Fruit fly (Drosophila melanogaster) whole organism, embryonic: ENCODE data around the gene CG1552.
A peak's percentile ranks its signal among the peaks of the same experiment; 100 is the strongest.

Experiments
- ATbp ChIP-seq: fragments of 200-800 bp; sonication (Bioruptor generic); optimal IDR thresholded peaks from 2 replicates; lab custom pipeline; 2017; ENCODE audit warnings: missing biosample characterization, mild to moderate bottlenecking, missing genetic modification characterization, missing genetic modification reagents
- Asciz ChIP-seq: fragments of 200-800 bp; sonication (Bioruptor generic); optimal IDR thresholded peaks from 2 replicates; lab custom pipeline; 2017; ENCODE audit warnings: missing biosample characterization, mild to moderate bottlenecking, missing genetic modification characterization, missing genetic modification reagents
- Atf-2 ChIP-seq: fragments of 200-800 bp; sonication (Bioruptor generic); optimal IDR thresholded peaks from 2 replicates; lab custom pipeline; 2016; ENCODE audit warnings: missing biosample characterization, missing genetic modification characterization
- BEAF-32 ChIP-seq: fragments of 200-800 bp; sonication (Bioruptor generic); optimal IDR thresholded peaks from 3 replicates; lab custom pipeline; 2017; ENCODE audit warnings: missing biosample characterization, missing genetic modification characterization, mild to moderate bottlenecking, moderate library complexity, missing genetic modification reagents
- C15 ChIP-seq: fragments of 200-800 bp; sonication (Bioruptor generic); IDR thresholded peaks from 3 replicates; pipeline ENCODE4 v1.3.6; 2022; ENCODE audit warnings: missing biosample characterization, missing genetic modification characterization
- CG10462 ChIP-seq: fragments of 200-800 bp; sonication (Bioruptor generic); optimal IDR thresholded peaks from 2 replicates; lab custom pipeline; 2016; ENCODE audit warnings: missing biosample characterization, missing genetic modification characterization
- CG10654 ChIP-seq: fragments of 200-800 bp; sonication (Bioruptor generic); optimal IDR thresholded peaks from 2 replicates; lab custom pipeline; 2016; ENCODE audit warnings: missing biosample characterization, missing genetic modification characterization
- CG11398 ChIP-seq: fragments of 200-800 bp; sonication (Bioruptor generic); optimal IDR thresholded peaks from 2 replicates; lab custom pipeline; 2016; ENCODE audit warnings: missing biosample characterization, missing genetic modification characterization
- CG12391 ChIP-seq: fragments of 200-800 bp; sonication (Bioruptor generic); optimal IDR thresholded peaks from 3 replicates; lab custom pipeline; 2018; ENCODE audit warnings: missing biosample characterization, mild to moderate bottlenecking, missing genetic modification characterization, moderate library complexity
- CG12744 ChIP-seq: fragments of 200-800 bp; sonication (Bioruptor generic); optimal IDR thresholded peaks from 2 replicates; lab custom pipeline; 2016; ENCODE audit warnings: missing biosample characterization, missing genetic modification characterization
- CG13287 ChIP-seq: fragments of 200-800 bp; sonication (Bioruptor generic); IDR thresholded peaks from 2 replicates; pipeline ENCODE4 v1.3.6; 2022; ENCODE audit warnings: missing biosample characterization, missing genetic modification characterization; ENCODE audit not compliant: partially characterized antibody
- CG14965 ChIP-seq: fragments of 200-800 bp; sonication (Bioruptor generic); optimal IDR thresholded peaks from 2 replicates; lab custom pipeline; 2016; ENCODE audit warnings: missing biosample characterization, missing genetic modification characterization, borderline replicate concordance
- CG15514 ChIP-seq: fragments of 200-800 bp; sonication (Bioruptor generic); optimal IDR thresholded peaks from 3 replicates; lab custom pipeline; 2017; ENCODE audit warnings: missing biosample characterization, missing genetic modification characterization, mild to moderate bottlenecking, moderate library complexity, missing genetic modification reagents
- CG16863 ChIP-seq: fragments of 200-800 bp; sonication (Bioruptor generic); optimal IDR thresholded peaks from 3 replicates; lab custom pipeline; 2016; ENCODE audit warnings: missing biosample characterization, missing genetic modification characterization
- CG17568 ChIP-seq: fragments of 200-800 bp; sonication (Bioruptor generic); optimal IDR thresholded peaks from 2 replicates; lab custom pipeline; 2018; ENCODE audit warnings: missing biosample characterization, mild to moderate bottlenecking, missing genetic modification characterization, moderate library complexity
- CG18011 ChIP-seq: fragments of 200-800 bp; sonication (Bioruptor generic); optimal IDR thresholded peaks from 2 replicates; lab custom pipeline; 2017; ENCODE audit warnings: missing biosample characterization, missing genetic modification characterization, mild to moderate bottlenecking, moderate library complexity, missing genotype
- CG18599 ChIP-seq: fragments of 200-800 bp; sonication (Bioruptor generic); optimal IDR thresholded peaks from 3 replicates; lab custom pipeline; 2017; ENCODE audit warnings: missing biosample characterization, missing genetic modification characterization, mild to moderate bottlenecking, moderate library complexity, missing genetic modification reagents
- CG30403 ChIP-seq: fragments of 200-800 bp; sonication (Bioruptor generic); optimal IDR thresholded peaks from 3 replicates; lab custom pipeline; 2016; ENCODE audit warnings: missing biosample characterization, missing genetic modification characterization
- CG7372 ChIP-seq: fragments of 200-800 bp; sonication (Bioruptor generic); IDR thresholded peaks from 2 replicates; pipeline ENCODE4 v1.3.6; 2022; ENCODE audit warnings: missing biosample characterization, missing genetic modification characterization
- CG7745 ChIP-seq: fragments of 200-800 bp; sonication (Bioruptor generic); optimal IDR thresholded peaks from 2 replicates; lab custom pipeline; 2018; ENCODE audit warnings: missing biosample characterization, mild to moderate bottlenecking, missing genetic modification characterization, moderate library complexity
- CG8281 ChIP-seq: fragments of 200-800 bp; sonication (Bioruptor generic); optimal IDR thresholded peaks from 2 replicates; lab custom pipeline; 2018; ENCODE audit warnings: missing biosample characterization, mild to moderate bottlenecking, missing genetic modification characterization, moderate library complexity
- Deaf1 ChIP-seq: fragments of 200-800 bp; optimal IDR thresholded peaks from 3 replicates; lab custom pipeline; 2019; ENCODE audit warnings: missing biosample characterization, mild to moderate bottlenecking, missing genetic modification characterization, moderate library complexity
- E2f1 ChIP-seq: fragments of 200-800 bp; sonication (Bioruptor generic); IDR thresholded peaks from 2 replicates; pipeline ENCODE4 v1.3.6; 2022; ENCODE audit warnings: missing biosample characterization, missing genetic modification characterization
- Kr ChIP-seq: fragments of 200-800 bp; sonication (Bioruptor generic); optimal IDR thresholded peaks from 2 replicates; lab custom pipeline; 2017; ENCODE audit warnings: missing biosample characterization, mild to moderate bottlenecking, missing genetic modification characterization
- MBD-R2 ChIP-seq: fragments of 200-800 bp; sonication (Bioruptor generic); IDR thresholded peaks from 2 replicates; pipeline ENCODE4 v1.3.6; 2022; ENCODE audit warnings: missing biosample characterization, missing genetic modification characterization
- Med ChIP-seq: fragments of 200-800 bp; sonication (Bioruptor generic); peaks from one replicate; lab custom pipeline; 2016; ENCODE audit warnings: missing biosample characterization, missing genetic modification characterization, mild to moderate bottlenecking, inconsistent platforms, moderate library complexity
- Meics ChIP-seq: fragments of 200-800 bp; sonication (Bioruptor generic); optimal IDR thresholded peaks from 2 replicates; lab custom pipeline; 2017; ENCODE audit warnings: missing biosample characterization, mild to moderate bottlenecking, missing genetic modification characterization
- Six4 ChIP-seq: fragments of 200-800 bp; sonication (Bioruptor generic); optimal IDR thresholded peaks from 2 replicates; lab custom pipeline; 2016; ENCODE audit warnings: missing biosample characterization, missing genetic modification characterization
- Sry-β ChIP-seq: fragments of 200-800 bp; sonication (Bioruptor generic); optimal IDR thresholded peaks from 2 replicates; lab custom pipeline; 2018; ENCODE audit warnings: missing biosample characterization, mild to moderate bottlenecking, missing genetic modification characterization, moderate library complexity
- TFAM ChIP-seq: fragments of 200-800 bp; sonication (Bioruptor generic); optimal IDR thresholded peaks from 2 replicates; lab custom pipeline; 2017; ENCODE audit warnings: missing biosample characterization, missing genetic modification characterization, inconsistent platforms
- Usf ChIP-seq: fragments of 200-800 bp; sonication (Bioruptor generic); optimal IDR thresholded peaks from 2 replicates; lab custom pipeline; 2017; ENCODE audit warnings: missing genotype, missing biosample characterization, missing genetic modification characterization
- dati ChIP-seq: fragments of 200-800 bp; sonication (Bioruptor generic); IDR thresholded peaks from 2 replicates; pipeline ENCODE4 v1.3.6; 2022; ENCODE audit warnings: missing biosample characterization, missing genetic modification characterization
- eve ChIP-seq, 2 experiments: fragments of >200 bp; optimal IDR thresholded peaks; 2 replicates each; lab custom pipeline; 2017; ENCODE audit warnings: missing biosample characterization in 2 of 2, missing genetic modification characterization in 2 of 2
- fru ChIP-seq: fragments of >200 bp; optimal IDR thresholded peaks from 2 replicates; lab custom pipeline; 2017
- gfzf ChIP-seq: fragments of 200-800 bp; sonication (Bioruptor generic); optimal IDR thresholded peaks from 2 replicates; lab custom pipeline; 2016; ENCODE audit warnings: missing biosample characterization, mild to moderate bottlenecking, missing genetic modification characterization, moderate library complexity
- hb ChIP-seq: fragments of 200-800 bp; sonication (Bioruptor generic); IDR thresholded peaks from 3 replicates; pipeline ENCODE4 v1.3.6; 2022; ENCODE audit warnings: missing biosample characterization, missing genetic modification characterization; ENCODE audit not compliant: partially characterized antibody
- kay ChIP-seq: fragments of 200-800 bp; sonication (Bioruptor generic); optimal IDR thresholded peaks from 2 replicates; lab custom pipeline; 2016; ENCODE audit warnings: missing biosample characterization, missing genetic modification characterization
- lov ChIP-seq, 2 experiments: fragments of 200-800 bp in 1 of 2; fragments of >200 bp in 1 of 2; sonication (Bioruptor generic) in 1 of 2; IDR thresholded peaks in 1 of 2; optimal IDR thresholded peaks in 1 of 2; 2 replicates in 1 of 2; 3 replicates in 1 of 2; pipeline versions ENCODE4 v1.3.6 to Lab custom; 2017 to 2022; ENCODE audit warnings: missing biosample characterization in 1 of 2, missing genetic modification characterization in 1 of 2
- mam ChIP-seq: fragments of 200-800 bp; sonication (Bioruptor generic); optimal IDR thresholded peaks from 3 replicates; lab custom pipeline; 2016; ENCODE audit warnings: missing biosample characterization, missing genetic modification characterization
- pan ChIP-seq, 4 experiments: fragments of >200 bp in 3 of 4; fragments of 200-800 bp in 1 of 4; sonication (Bioruptor generic) in 1 of 4; optimal IDR thresholded peaks in 3 of 4; IDR thresholded peaks in 1 of 4; 2 replicates each; pipeline versions ENCODE4 v1.3.6 to Lab custom; 2017 to 2022; ENCODE audit warnings: missing biosample characterization in 2 of 4, missing genetic modification characterization in 2 of 4, mixed read lengths in 1 of 4
- pho ChIP-seq: fragments of 200-800 bp; sonication (Bioruptor generic); optimal IDR thresholded peaks from 2 replicates; lab custom pipeline; 2016; ENCODE audit warnings: missing biosample characterization, missing genetic modification characterization
- ro ChIP-seq: fragments of 200-800 bp; sonication (Bioruptor generic); IDR thresholded peaks from 2 replicates; pipeline ENCODE4 v1.3.6; 2022; ENCODE audit warnings: missing biosample characterization, missing genetic modification characterization
- sc ChIP-seq, 3 experiments: fragments of >200 bp in 2 of 3; fragments of 200-800 bp in 1 of 3; sonication (Bioruptor generic) in 1 of 3; optimal IDR thresholded peaks; 2 replicates in 2 of 3; 3 replicates in 1 of 3; lab custom pipeline; 2017; ENCODE audit warnings: mild to moderate bottlenecking in 1 of 3, missing biosample characterization in 1 of 3, missing genetic modification characterization in 1 of 3, missing genetic modification reagents in 1 of 3
- sqz ChIP-seq: fragments of 200-800 bp; sonication (Bioruptor generic); optimal IDR thresholded peaks from 3 replicates; lab custom pipeline; 2018; ENCODE audit warnings: missing biosample characterization, mild to moderate bottlenecking, missing genetic modification characterization
- trem ChIP-seq: fragments of 200-800 bp; optimal IDR thresholded peaks from 3 replicates; lab custom pipeline; 2019; ENCODE audit warnings: missing biosample characterization, mild to moderate bottlenecking, missing genetic modification characterization, moderate library complexity
- wor ChIP-seq: fragments of 200-800 bp; sonication (Bioruptor generic); IDR thresholded peaks from 2 replicates; pipeline ENCODE4 v1.3.6; 2022; ENCODE audit warnings: missing biosample characterization, missing genetic modification characterization
- zen ChIP-seq: fragments of 200-800 bp; sonication (Bioruptor generic); optimal IDR thresholded peaks from 3 replicates; lab custom pipeline; 2018; ENCODE audit warnings: missing biosample characterization, mild to moderate bottlenecking, missing genetic modification characterization, moderate library complexity

The CG1552 gene

DNA sequence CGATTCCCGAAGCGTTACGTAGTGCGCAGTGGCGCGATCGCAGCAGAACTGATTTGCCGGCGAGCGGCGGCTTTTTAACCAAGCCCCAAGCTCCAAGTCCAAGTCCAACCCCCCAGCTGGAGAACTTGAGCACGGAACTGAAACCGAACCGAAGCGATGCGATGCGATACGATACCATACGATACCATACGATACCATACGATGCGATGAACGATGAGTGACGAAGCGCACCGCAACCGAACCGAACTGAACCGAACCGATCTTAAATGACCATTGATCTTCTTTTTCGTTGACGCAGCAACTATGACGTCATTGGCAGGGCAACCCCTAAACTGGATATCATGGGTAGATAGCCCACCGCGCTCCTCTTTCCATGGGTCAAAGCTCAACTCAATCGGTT, 32.9 kb upstream of the CG1552 start, which contains the start of gene sev:
Gene sev (minus strand): TSS at position 50 of the 400 bp plus-strand sequence.
- TF ChIP-seq Med (GFP tag; lab: Kevin White, UChicago) (peak; percentile 16), CG13287 (GFP tag; lab: Robert Waterston, UW) (no peak), CG11398 (GFP tag; lab: Kevin White, UChicago) (no peak), TFAM (GFP tag; lab: Kevin White, UChicago) (no peak), eve (GFP tag; optimal IDR thresholded peaks at IDR 0.05; lab: Kevin White, UChicago) (no peak), Kr (GFP tag; lab: Kevin White, UChicago) (no peak), BEAF-32 (peak; percentile 23), Deaf1 (tag; lab: Kevin White, UChicago) (peak; percentile 78), E2f1 (no peak), CG18599 (GFP tag; lab: Kevin White, UChicago) (no peak), CG12391 (tag; lab: Kevin White, UChicago) (no peak), CG10462 (GFP tag; lab: Kevin White, UChicago) (no peak), Usf (no peak), CG15514 (GFP tag; lab: Kevin White, UChicago) (peak; percentile 36), Meics (GFP tag; lab: Kevin White, UChicago) (peak; percentile 75), CG16863 (GFP tag; lab: Kevin White, UChicago) (no peak), sqz (GFP tag; lab: Kevin White, UChicago) (no peak), wor (no peak), C15 (GFP tag; lab: Robert Waterston, UW) (no peak), ro (GFP tag; lab: Robert Waterston, UW) (no peak)

DNA sequence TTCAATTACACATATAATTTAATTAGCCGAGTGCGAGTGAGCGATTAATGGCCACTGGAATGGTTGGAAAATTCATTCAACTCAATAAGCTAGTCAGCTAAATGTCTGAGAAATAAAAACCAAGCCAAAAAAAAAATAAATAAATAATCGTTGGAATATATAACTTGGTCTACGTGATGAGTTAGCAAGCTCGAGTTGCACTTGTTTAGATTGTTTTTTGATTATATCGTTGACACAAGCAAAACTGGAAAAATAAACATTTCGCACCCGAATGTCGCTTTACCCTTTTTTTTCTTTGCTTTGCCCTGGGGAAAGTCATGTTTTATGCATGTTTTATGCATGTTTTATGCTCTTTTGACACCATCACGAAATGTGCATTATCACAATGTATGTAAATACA, 29.7 kb upstream of the CG1552 start:
- TF ChIP-seq CG12744 (no peak), CG10654 (GFP tag; lab: Kevin White, UChicago) (no peak), Atf-2 (GFP tag; lab: Kevin White, UChicago) (no peak), CG17568 (GFP tag; lab: Kevin White, UChicago) (no peak), sc (optimal IDR thresholded peaks at IDR 0.05; lab: Kevin White, UChicago) (no peak), sc (GFP tag; optimal IDR thresholded peaks at IDR 0.05; lab: Kevin White, UChicago) (no peak), gfzf (GFP tag; lab: Kevin White, UChicago) (no peak), dati (GFP tag; lab: Robert Waterston, UW) (no peak)

dm6 chrX:11081834-11082233, 28.5 kb upstream of the CG1552 start:
- no peak for TF ChIP-seq pho (GFP tag; lab: Kevin White, UChicago)
- no peak for TF ChIP-seq ATbp (GFP tag; lab: Kevin White, UChicago)
- TF ChIP-seq mam (GFP tag; lab: Kevin White, UChicago): no peak
- no peak for TF ChIP-seq CG7372 (GFP tag; lab: Robert Waterston, UW)
- peak; percentile 89 for TF ChIP-seq CG14965
- TF ChIP-seq CG18011 (GFP tag; lab: Kevin White, UChicago): no peak
- no peak for TF ChIP-seq CG30403
- TF ChIP-seq CG12391 (tag; lab: Kevin White, UChicago): no peak
- no peak for TF ChIP-seq Sry-β (GFP tag; lab: Kevin White, UChicago)
- TF ChIP-seq MBD-R2 (GFP tag; lab: Robert Waterston, UW): no peak
- peak; percentile 3 for TF ChIP-seq zen (tag; lab: Kevin White, UChicago)
- TF ChIP-seq hb (GFP tag; lab: Robert Waterston, UW): no peak
- TF ChIP-seq CG7745 (tag; lab: Kevin White, UChicago): no peak
- no peak for TF ChIP-seq lov (optimal IDR thresholded peaks at IDR 0.05; lab: Kevin White, UChicago)
- TF ChIP-seq lov (GFP tag; IDR thresholded peaks at IDR 0.05; lab: Robert Waterston, UW): no peak
- no peak for TF ChIP-seq fru (lab: Kevin White, UChicago)
- no peak for TF ChIP-seq kay (GFP tag; lab: Kevin White, UChicago)
- TF ChIP-seq Asciz (GFP tag; lab: Kevin White, UChicago): no peak
- no peak for TF ChIP-seq trem (tag; lab: Kevin White, UChicago)
- no peak for TF ChIP-seq CG8281 (tag; lab: Kevin White, UChicago)
- no peak for TF ChIP-seq pan (optimal IDR thresholded peaks at IDR 0.05; lab: Kevin White, UChicago)
- TF ChIP-seq pan (GFP tag; optimal IDR thresholded peaks at IDR 0.05 in 1 of 2, IDR thresholded peaks at IDR 0.05 in 1 of 2): no peak
- TF ChIP-seq Six4 (GFP tag; lab: Kevin White, UChicago): no peak
